Worm (Caenorhabditis elegans): Measurements from ENCODE around the gene cdc-25.4.

Gene cdc-25.4

ce11 chrII:10164137-10164536, 25.1 kb downstream of the cdc-25.4 start:
- TF ChIP-seq fos-1 (tag; optimal IDR thresholded peaks at IDR 0.05) (no peak), nhr-11 (tag; optimal IDR thresholded peaks at IDR 0.05) (no peak), ceh-82 (tag; optimal IDR thresholded peaks at IDR 0.05) (no peak), nhr-12 (tag; optimal IDR thresholded peaks at IDR 0.05) (no peak), nhr-76 (tag; optimal IDR thresholded peaks at IDR 0.05) (no peak), nhr-28 (tag; optimal IDR thresholded peaks at IDR 0.05) (no peak), lin-15B (tag; optimal IDR thresholded peaks at IDR 0.05) (no peak)

DNA sequence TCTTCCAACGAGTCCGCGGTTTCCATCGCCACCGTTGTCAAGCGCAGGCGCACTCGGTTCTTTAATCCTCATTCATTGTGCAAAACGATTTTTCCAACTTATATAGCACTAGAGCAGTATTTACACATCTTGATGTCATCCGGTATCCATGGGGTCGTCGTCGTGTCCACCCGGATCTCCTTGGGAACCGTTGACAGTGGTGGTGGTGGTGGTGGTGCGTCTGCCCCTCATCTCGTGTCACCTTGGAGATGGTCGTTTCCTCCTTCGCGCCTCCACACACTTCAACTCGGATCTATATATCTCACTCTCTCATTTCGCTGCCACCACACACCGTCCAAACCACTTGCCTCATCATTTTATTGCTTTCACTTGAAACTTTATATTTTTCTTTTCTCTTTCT, 26.5 kb downstream of the cdc-25.4 start:
- TF ChIP-seq mdl-1 (tag; optimal IDR thresholded peaks at IDR 0.05), result no peak
- TF ChIP-seq R02D3.7 (tag; optimal IDR thresholded peaks at IDR 0.05), result no peak
- TF ChIP-seq nhr-25 (tag; optimal IDR thresholded peaks at IDR 0.05), result no peak
- TF ChIP-seq lin-15B (tag; optimal IDR thresholded peaks at IDR 0.05), result no peak
- no peak for TF ChIP-seq lsy-12 (tag; optimal IDR thresholded peaks at IDR 0.05)
- no peak for TF ChIP-seq unc-39 (tag; optimal IDR thresholded peaks at IDR 0.05)
- TF ChIP-seq lin-39 (tag; optimal IDR thresholded peaks at IDR 0.05), result no peak
- no peak for TF ChIP-seq egl-5 (tag; optimal IDR thresholded peaks at IDR 0.05)
- no peak for TF ChIP-seq egl-27 (tag; optimal IDR thresholded peaks at IDR 0.05)
- TF ChIP-seq zag-1 (tag; optimal IDR thresholded peaks at IDR 0.05), result no peak
- no peak for TF ChIP-seq ama-1 (optimal IDR thresholded peaks at IDR 0.05)

ce11 chrII:10155106-10155505, 34.2 kb downstream of the cdc-25.4 start, which contains the start of gene nlp-63:
nlp-63 (plus strand) TSS chrII:10155406.
- TF ChIP-seq tbx-2 (tag; optimal IDR thresholded peaks at IDR 0.05) (no peak), lsy-12 (tag; optimal IDR thresholded peaks at IDR 0.05) (no peak), fos-1 (tag; optimal IDR thresholded peaks at IDR 0.05) (no peak), nhr-43 (tag; optimal IDR thresholded peaks at IDR 0.05; ENCODE audit: poor library complexity, severe bottlenecking) (no peak), lin-39 (tag; optimal IDR thresholded peaks at IDR 0.05) (no peak), ZK546.5 (tag; optimal IDR thresholded peaks at IDR 0.05) (no peak), nhr-237 (tag; optimal IDR thresholded peaks at IDR 0.05) (no peak), egl-5 (tag; optimal IDR thresholded peaks at IDR 0.05) (no peak), nhr-28 (tag; optimal IDR thresholded peaks at IDR 0.05) (no peak), ceh-16 (tag; optimal IDR thresholded peaks at IDR 0.05) (no peak), mdl-1 (tag; optimal IDR thresholded peaks at IDR 0.05) (no peak), fkh-10 (GFP tag; optimal IDR thresholded peaks at IDR 0.05) (no peak), elt-1 (tag; optimal IDR thresholded peaks at IDR 0.05) (no peak), egl-27 (tag; optimal IDR thresholded peaks at IDR 0.05) (no peak), elt-3 (tag; optimal IDR thresholded peaks at IDR 0.05) (no peak)

- TF ChIP-seq aly-2 (tag; optimal IDR thresholded peaks at IDR 0.05) (no peak), unc-62 (GFP tag; optimal IDR thresholded peaks at IDR 0.05) (no peak), ceh-28 (tag; optimal IDR thresholded peaks at IDR 0.05) (no peak)
These were observed 41.8 kb downstream of the cdc-25.4 start for ce11 chrII:10147502-10147901.

DNA sequence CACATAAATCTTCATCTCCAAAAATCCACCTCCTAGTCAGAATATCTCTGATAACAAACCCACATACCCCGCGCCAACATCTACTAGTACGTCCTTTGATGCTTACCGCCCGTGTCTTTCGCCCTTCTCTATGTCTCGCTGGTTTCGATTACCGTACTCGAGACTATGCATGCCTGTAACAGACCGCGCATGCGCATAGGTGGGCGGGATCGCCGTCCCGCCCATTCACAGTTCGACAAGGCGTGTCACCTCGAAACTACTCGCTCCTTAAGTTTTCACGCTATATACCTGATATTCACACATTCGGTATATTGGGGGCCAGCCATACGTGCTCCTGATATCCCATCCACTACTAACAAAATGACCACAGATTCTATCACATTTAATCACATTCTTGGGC, 42.8 kb downstream of the cdc-25.4 start, which contains the start of gene pax-3:
Gene pax-3, plus strand, starts transcription at position 83 of the 400 bp plus-strand sequence.
- TF ChIP-seq unc-62 (GFP tag; optimal IDR thresholded peaks at IDR 0.05) (no peak), sea-2 (GFP tag; optimal IDR thresholded peaks at IDR 0.05) (no peak), nhr-43 (tag; optimal IDR thresholded peaks at IDR 0.05; ENCODE audit: poor library complexity, severe bottlenecking) (no peak), zag-1 (tag; optimal IDR thresholded peaks at IDR 0.05) (no peak), snpc-4 (tag; optimal IDR thresholded peaks at IDR 0.05) (no peak)

- TF ChIP-seq ceh-16 (tag; optimal IDR thresholded peaks at IDR 0.05) (no peak), fkh-10 (GFP tag; optimal IDR thresholded peaks at IDR 0.05) (no peak), nhr-11 (tag; optimal IDR thresholded peaks at IDR 0.05) (no peak), nhr-23 (tag; optimal IDR thresholded peaks at IDR 0.05) (no peak), egl-27 (tag; optimal IDR thresholded peaks at IDR 0.05) (no peak), lin-15B (tag; optimal IDR thresholded peaks at IDR 0.05) (no peak), ztf-4 (tag; optimal IDR thresholded peaks at IDR 0.05) (no peak), aly-2 (tag; optimal IDR thresholded peaks at IDR 0.05) (no peak), unc-62 (GFP tag; optimal IDR thresholded peaks at IDR 0.05) (no peak)
These were observed 45.2 kb downstream of the cdc-25.4 start, which contains the start of gene F27E5.3 for ce11 chrII:10144092-10144491. F27E5.3 (minus strand) TSS chrII:10144192.
